Worm (Caenorhabditis elegans) whole organism, L4/young adult: ENCODE results near the gene nlp-19.

Experiments used
- dao-5 ChIP-seq: sonication (generic microtip); optimal IDR thresholded peaks from 2 replicates; lab custom pipeline; 2016; ENCODE audit warnings: missing genotype, missing genetic modification characterization, moderate library complexity, missing compliant biosample characterization
- him-1 ChIP-seq: sonication (generic microtip); optimal IDR thresholded peaks from 2 replicates; lab custom pipeline; 2016; ENCODE audit warnings: missing genotype, missing genetic modification reagents, missing genetic modification characterization, missing compliant biosample characterization

DNA sequence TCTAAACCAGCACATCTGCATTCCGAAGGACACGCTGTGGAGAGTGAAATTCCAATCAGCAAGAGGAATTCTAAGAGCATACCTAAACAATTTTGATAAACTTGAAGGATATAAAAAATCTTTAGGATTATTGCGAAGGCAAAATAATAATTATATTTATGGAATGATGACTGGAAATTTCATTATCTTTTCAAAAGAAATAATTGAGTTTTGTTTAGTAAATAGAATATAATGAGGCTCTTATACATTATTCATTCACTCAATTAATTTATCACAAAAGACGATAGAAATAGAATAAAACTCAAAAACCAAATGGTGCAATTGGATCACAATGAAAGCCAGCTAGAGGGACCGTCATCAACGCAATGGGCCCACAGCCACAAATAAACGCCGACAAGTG lies 20.7 kb downstream of the nlp-19 start, which contains the start of gene pxn-2:
- TF ChIP-seq him-1 (tag; lab: Kevin White, UChicago) (no peak), dao-5 (tag; lab: Kevin White, UChicago) (no peak)
